Worm (Caenorhabditis elegans): Measurements from ENCODE around the gene col-75.
A peak's percentile ranks its signal among the peaks of the same experiment; 100 is the strongest.

col-75 gene

DNA sequence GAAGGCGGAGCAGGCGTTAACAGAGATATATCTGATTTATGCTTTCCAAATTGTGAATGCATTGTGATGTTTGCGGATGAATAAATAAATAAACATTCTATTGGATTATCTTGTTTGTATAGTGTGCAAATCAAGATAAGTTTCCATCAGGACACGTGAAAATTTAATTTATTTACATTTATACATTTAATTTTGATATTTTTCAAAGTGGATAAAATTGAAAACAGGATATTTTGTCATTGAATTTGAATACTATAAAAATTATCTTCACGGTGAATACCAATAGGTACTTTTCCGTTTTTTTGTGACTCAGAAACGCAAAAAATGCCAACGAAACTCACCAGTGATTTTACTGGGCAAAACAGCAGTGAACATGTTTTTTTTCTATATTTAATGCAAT, 34.9 kb upstream of the col-75 start, which contains the start of gene F58F12.3:
TSS of gene F58F12.3 (minus strand) at position 101 of the 400 bp plus-strand sequence.
- no peak for TF ChIP-seq tbx-11 (GFP tag; IDR thresholded peaks at IDR 0.05)
- TF ChIP-seq ceh-13 (GFP tag; optimal IDR thresholded peaks at IDR 0.05) = no peak
- TF ChIP-seq tbx-37 (GFP tag; conservative IDR thresholded peaks at IDR 0.05) = no peak
- no peak for TF ChIP-seq ama-1 (optimal IDR thresholded peaks at IDR 0.05)
- no peak for TF ChIP-seq ets-7 (tag; optimal IDR thresholded peaks at IDR 0.05)
- TF ChIP-seq hmg-4 (GFP tag; optimal IDR thresholded peaks at IDR 0.05) = no peak
- no peak for TF ChIP-seq tra-4 (tag; optimal IDR thresholded peaks at IDR 0.05)
- no peak for TF ChIP-seq sea-1 (GFP tag; conservative IDR thresholded peaks at IDR 0.05)
- no peak for TF ChIP-seq hnd-1 (tag; optimal IDR thresholded peaks at IDR 0.05)
- TF ChIP-seq pes-1 (GFP tag; IDR thresholded peaks at IDR 0.05) = no peak
- no peak for TF ChIP-seq hmbx-1 (tag; optimal IDR thresholded peaks at IDR 0.05)
- no peak for TF ChIP-seq B0310.2 (tag; optimal IDR thresholded peaks at IDR 0.05)
- TF ChIP-seq aly-1 (tag; optimal IDR thresholded peaks at IDR 0.05) = no peak
- TF ChIP-seq ceh-36 (tag; optimal IDR thresholded peaks at IDR 0.05) = no peak
- no peak for TF ChIP-seq F13C5.2 (tag; optimal IDR thresholded peaks at IDR 0.05)
- TF ChIP-seq scrt-1 (GFP tag; IDR thresholded peaks at IDR 0.05) = no peak
- TF ChIP-seq flt-1 (GFP tag; IDR thresholded peaks at IDR 0.05) = no peak

DNA sequence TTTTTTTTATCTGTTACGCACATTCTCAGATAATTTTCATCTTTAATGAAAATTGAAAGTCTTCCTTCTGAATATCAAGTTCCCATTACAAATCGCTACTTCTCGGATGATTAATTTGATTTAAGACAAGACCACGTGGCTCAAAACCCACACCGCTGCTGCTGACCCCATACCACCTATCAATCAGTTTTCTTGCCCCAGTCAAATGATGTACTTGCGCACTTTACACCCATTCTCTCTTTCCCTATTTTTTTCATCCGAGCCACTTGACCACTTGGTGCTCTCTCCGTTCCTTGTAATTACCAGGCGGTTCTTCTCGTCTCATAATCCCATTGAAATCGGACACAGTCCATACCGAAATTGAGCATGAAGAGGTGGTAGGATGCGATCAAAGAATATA, 32.1 kb upstream of the col-75 start:
- TF ChIP-seq F13C5.2 (tag; optimal IDR thresholded peaks at IDR 0.05) = no peak
- TF ChIP-seq ceh-13 (GFP tag; optimal IDR thresholded peaks at IDR 0.05) = no peak
- no peak for TF ChIP-seq tra-4 (tag; optimal IDR thresholded peaks at IDR 0.05)
- no peak for TF ChIP-seq pes-1 (GFP tag; IDR thresholded peaks at IDR 0.05)
- no peak for TF ChIP-seq ceh-36 (tag; optimal IDR thresholded peaks at IDR 0.05)
- no peak for TF ChIP-seq sea-1 (GFP tag; conservative IDR thresholded peaks at IDR 0.05)
- no peak for TF ChIP-seq hnd-1 (tag; optimal IDR thresholded peaks at IDR 0.05)
- TF ChIP-seq ets-7 (tag; optimal IDR thresholded peaks at IDR 0.05) = no peak
- TF ChIP-seq hmg-4 (GFP tag; optimal IDR thresholded peaks at IDR 0.05) = no peak
- no peak for TF ChIP-seq tbx-11 (GFP tag; IDR thresholded peaks at IDR 0.05)
- TF ChIP-seq hmbx-1 (tag; optimal IDR thresholded peaks at IDR 0.05) = no peak
- TF ChIP-seq B0310.2 (tag; optimal IDR thresholded peaks at IDR 0.05) = no peak
- no peak for TF ChIP-seq tbx-37 (GFP tag; conservative IDR thresholded peaks at IDR 0.05)
- no peak for TF ChIP-seq scrt-1 (GFP tag; IDR thresholded peaks at IDR 0.05)

DNA sequence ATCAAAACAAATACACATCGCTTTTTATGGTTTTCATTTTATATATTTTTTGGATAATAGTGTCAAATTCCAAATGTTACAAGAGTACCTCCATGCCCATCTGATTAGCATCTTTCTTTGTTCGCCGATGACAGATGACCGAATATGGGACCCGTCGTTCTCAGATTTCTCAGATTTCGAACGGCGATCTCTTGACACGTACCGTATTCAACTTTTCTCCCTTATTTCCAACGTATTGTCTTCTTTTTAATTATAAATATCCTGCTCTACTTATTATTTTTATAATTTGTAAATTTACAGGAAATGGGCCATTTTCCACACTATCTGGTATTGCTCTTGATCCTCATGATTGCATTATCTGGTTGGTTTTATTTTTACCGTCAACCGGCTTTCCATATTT, 27.7 kb upstream of the col-75 start, which contains the start of gene zig-10:
TSS of gene zig-10 (plus strand) at position 301 of the 400 bp plus-strand sequence.
- TF ChIP-seq sea-1 (GFP tag; conservative IDR thresholded peaks at IDR 0.05) (no peak), F13C5.2 (tag; optimal IDR thresholded peaks at IDR 0.05) (no peak), tra-4 (tag; optimal IDR thresholded peaks at IDR 0.05) (no peak), tbx-11 (GFP tag; IDR thresholded peaks at IDR 0.05) (no peak), ets-7 (tag; optimal IDR thresholded peaks at IDR 0.05) (no peak), tbx-37 (GFP tag; conservative IDR thresholded peaks at IDR 0.05) (no peak)

DNA sequence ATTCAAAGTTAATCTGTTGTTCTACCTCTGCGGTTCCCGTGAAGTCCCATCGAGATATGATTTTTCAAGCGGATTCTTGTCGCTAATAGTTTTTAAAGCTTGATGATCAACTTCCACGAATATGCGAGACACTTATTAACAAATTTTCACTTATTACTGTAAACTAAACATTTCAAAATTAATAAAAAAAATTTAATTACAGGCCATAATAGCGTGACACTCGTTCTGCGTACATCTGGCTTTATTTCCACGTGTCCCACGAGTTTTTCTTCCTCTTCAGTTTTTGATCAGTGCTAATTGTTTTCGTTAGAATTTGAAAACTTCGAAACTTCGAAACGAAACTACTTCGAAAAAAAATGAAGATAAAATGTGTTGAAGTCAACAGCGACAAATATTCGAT, 24.4 kb upstream of the col-75 start, which contains the start of gene btb-2:
TSS of gene btb-2 (plus strand) at position 301 of the 400 bp plus-strand sequence.
- no peak for TF ChIP-seq sea-1 (GFP tag; conservative IDR thresholded peaks at IDR 0.05)
- no peak for TF ChIP-seq ama-1 (optimal IDR thresholded peaks at IDR 0.05)
- TF ChIP-seq hnd-1 (tag; optimal IDR thresholded peaks at IDR 0.05) = no peak

DNA sequence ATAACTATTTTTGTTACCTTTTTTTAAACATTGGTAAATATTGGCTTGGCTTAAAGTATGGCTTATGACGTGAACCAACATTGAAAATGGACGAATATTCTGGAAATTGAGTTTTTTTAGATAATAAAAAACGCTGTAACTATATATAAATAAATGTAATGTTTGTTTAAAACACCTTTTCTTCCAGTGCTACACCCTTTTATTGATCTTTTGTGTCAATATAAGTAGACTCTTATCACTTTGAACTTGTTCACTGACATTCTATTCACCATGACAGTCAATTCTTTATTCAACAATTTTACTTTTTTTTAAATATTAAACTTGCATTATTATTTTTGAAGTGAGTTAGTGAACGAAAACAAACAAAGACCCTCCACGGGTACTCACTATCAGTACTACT, 22.9 kb upstream of the col-75 start, which contains the start of gene T25D10.1:
TSS of gene T25D10.1 (plus strand) at position 169 of the 400 bp plus-strand sequence.
- TF ChIP-seq tbx-37 (GFP tag; conservative IDR thresholded peaks at IDR 0.05) (no peak), pes-1 (GFP tag; IDR thresholded peaks at IDR 0.05) (no peak), tra-4 (tag; optimal IDR thresholded peaks at IDR 0.05) (no peak), ceh-36 (tag; optimal IDR thresholded peaks at IDR 0.05) (no peak), scrt-1 (GFP tag; IDR thresholded peaks at IDR 0.05) (no peak), ceh-13 (GFP tag; optimal IDR thresholded peaks at IDR 0.05) (no peak), ets-7 (tag; optimal IDR thresholded peaks at IDR 0.05) (no peak), hmg-4 (GFP tag; optimal IDR thresholded peaks at IDR 0.05) (no peak)

DNA sequence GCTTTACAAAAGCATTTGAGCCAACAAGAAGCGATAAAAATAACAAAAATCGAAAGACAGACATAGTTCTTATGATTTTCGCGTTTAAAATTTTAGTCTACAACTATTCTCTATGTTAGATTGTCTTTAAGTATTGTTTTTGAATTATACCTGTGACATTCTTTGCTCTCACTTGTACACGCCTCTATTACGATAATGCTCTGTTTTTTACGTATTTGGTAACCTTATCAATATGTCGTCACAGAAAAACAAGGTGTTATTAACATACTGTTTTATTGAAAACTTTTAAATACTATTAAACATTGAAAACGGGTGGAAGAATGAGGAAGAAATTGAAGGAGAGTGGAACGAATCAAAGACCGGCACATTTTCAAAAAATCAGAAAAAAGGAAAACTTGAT, 18.8 kb upstream of the col-75 start, which contains the start of gene spp-11:
TSS of gene spp-11 (minus strand) at position 101 of the 400 bp plus-strand sequence.
- TF ChIP-seq tbx-11 (GFP tag; IDR thresholded peaks at IDR 0.05) (no peak), ets-7 (tag; optimal IDR thresholded peaks at IDR 0.05) (no peak), tbx-37 (GFP tag; conservative IDR thresholded peaks at IDR 0.05) (no peak), tra-4 (tag; optimal IDR thresholded peaks at IDR 0.05) (no peak), flt-1 (GFP tag; IDR thresholded peaks at IDR 0.05) (no peak), ama-1 (optimal IDR thresholded peaks at IDR 0.05) (no peak), B0310.2 (tag; optimal IDR thresholded peaks at IDR 0.05) (no peak), hnd-1 (tag; optimal IDR thresholded peaks at IDR 0.05) (no peak), pes-1 (GFP tag; IDR thresholded peaks at IDR 0.05) (no peak), ceh-13 (GFP tag; optimal IDR thresholded peaks at IDR 0.05) (no peak), hmbx-1 (tag; optimal IDR thresholded peaks at IDR 0.05) (no peak), ceh-36 (tag; optimal IDR thresholded peaks at IDR 0.05) (no peak), scrt-1 (GFP tag; IDR thresholded peaks at IDR 0.05) (no peak), sea-1 (GFP tag; conservative IDR thresholded peaks at IDR 0.05) (no peak), aly-1 (tag; optimal IDR thresholded peaks at IDR 0.05) (no peak), F13C5.2 (tag; optimal IDR thresholded peaks at IDR 0.05) (no peak), hmg-4 (GFP tag; optimal IDR thresholded peaks at IDR 0.05) (no peak)

DNA sequence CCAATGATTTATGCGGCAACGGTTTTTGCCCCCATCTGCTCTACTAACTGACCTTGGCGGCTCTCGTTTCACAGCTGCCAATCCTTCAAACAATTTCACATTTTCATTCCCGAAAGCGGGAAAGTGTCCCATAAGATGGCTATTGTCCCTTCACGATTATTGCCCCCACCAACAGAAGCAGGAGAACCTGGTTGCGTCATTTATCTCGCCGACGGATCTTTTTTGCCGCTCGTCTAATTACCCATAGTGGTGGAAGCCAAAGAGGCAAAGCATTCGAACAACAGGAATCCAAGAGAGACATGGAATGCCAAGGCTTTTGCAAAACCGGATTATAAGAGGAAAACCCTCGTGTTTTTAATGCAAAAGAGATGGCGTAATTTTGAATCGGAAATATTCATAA, 17.0 kb upstream of the col-75 start:
- TF ChIP-seq hmg-4 (GFP tag; optimal IDR thresholded peaks at IDR 0.05) = peak; percentile 54
- no peak for TF ChIP-seq ets-7 (tag; optimal IDR thresholded peaks at IDR 0.05)

DNA sequence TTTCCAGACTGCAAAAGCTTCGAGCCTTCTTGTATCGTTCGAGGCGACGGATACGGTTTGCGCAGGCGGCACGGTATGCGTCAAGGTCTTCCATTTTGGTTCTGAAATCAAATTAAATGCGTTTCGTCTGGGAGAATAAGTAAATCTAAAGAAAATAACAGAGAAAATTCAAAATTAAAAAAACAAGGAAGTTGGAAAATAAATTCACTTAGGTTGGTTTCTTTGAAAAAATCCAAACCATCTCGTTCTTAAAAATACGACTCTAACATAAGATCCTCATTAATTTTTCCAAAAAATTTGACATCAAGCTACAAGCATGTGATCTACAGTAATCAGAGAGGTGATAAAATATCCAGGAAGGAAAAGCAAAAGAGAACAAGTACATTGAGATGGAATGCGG, 15.9 kb upstream of the col-75 start, which contains the start of gene T25D10.4:
TSS of gene T25D10.4 (minus strand) at position 101 of the 400 bp plus-strand sequence.
- no peak for TF ChIP-seq ama-1 (optimal IDR thresholded peaks at IDR 0.05)
- TF ChIP-seq tbx-37 (GFP tag; conservative IDR thresholded peaks at IDR 0.05) = no peak
- no peak for TF ChIP-seq sea-1 (GFP tag; conservative IDR thresholded peaks at IDR 0.05)
- no peak for TF ChIP-seq hnd-1 (tag; optimal IDR thresholded peaks at IDR 0.05)
- TF ChIP-seq aly-1 (tag; optimal IDR thresholded peaks at IDR 0.05) = no peak
- TF ChIP-seq tra-4 (tag; optimal IDR thresholded peaks at IDR 0.05) = no peak
